Fruit fly (Drosophila melanogaster): ENCODE data around the gene Pbp95.

DNA sequence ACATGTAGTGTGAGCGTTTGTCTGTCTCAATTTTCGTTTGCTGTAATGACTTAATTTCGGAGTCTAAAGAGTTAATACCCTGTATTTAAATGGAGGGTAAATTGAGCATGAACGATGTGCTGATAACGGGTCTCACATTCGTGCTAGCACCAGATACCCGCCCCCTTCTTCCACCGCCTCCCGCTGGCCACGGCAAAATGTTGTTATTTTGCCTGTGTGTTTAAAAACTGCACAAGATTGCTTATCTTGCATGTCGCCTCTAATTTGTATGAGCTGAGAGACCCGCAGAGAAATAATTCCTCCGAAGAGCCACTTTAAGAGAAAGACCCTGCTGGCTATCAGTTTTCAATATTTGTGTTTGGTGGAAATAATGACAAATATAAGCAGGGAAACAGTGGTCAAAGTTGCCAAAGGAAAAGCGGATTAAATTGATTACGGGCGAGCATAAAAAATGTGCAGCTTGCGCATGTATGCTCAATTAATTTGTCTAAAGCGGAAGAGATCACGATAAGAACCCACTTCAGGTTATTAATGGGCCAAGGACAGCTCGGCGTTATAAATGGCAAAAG lies 48.8 kb upstream of the Pbp95 start:
- TF ChIP-seq CG8478 (optimal IDR thresholded peaks at IDR 0.05) (no peak), pan (optimal IDR thresholded peaks at IDR 0.05) (no peak)
